Worm (Caenorhabditis elegans) whole organism, midembryonic: ENCODE data around the gene F41G3.10.

ENCODE experiments used
- T22C8.4 ChIP-seq: fragments of 200-800 bp; sonication (Bioruptor generic); IDR thresholded peaks from 2 replicates; pipeline ENCODE4 v1.3.6; 2022; ENCODE audit warnings: missing genetic modification characterization, missing compliant biosample characterization
- flt-1 ChIP-seq: fragments of 200-800 bp; sonication (Bioruptor generic); IDR thresholded peaks from 2 replicates; pipeline ENCODE4 v1.3.6; 2022; ENCODE audit warnings: missing genetic modification characterization, missing compliant biosample characterization
- med-1 ChIP-seq: sonication (generic microtip); optimal IDR thresholded peaks from 2 replicates; lab custom pipeline; 2017; ENCODE audit warnings: missing genetic modification characterization, mild to moderate bottlenecking, missing compliant biosample characterization, antibody characterized with exemption, missing genetic modification reagents; ENCODE audit not compliant: insufficient read depth
- tab-1 ChIP-seq: fragments of 200-800 bp; sonication (Bioruptor generic); IDR thresholded peaks from 2 replicates; pipeline ENCODE4 v1.3.6; 2022; ENCODE audit warnings: missing genetic modification characterization, missing compliant biosample characterization
- ztf-23 ChIP-seq: fragments of 200-800 bp; sonication (Bioruptor generic); IDR thresholded peaks from 2 replicates; pipeline ENCODE4 v1.3.6; 2022; ENCODE audit warnings: missing genetic modification reagents, missing genetic modification characterization, missing compliant biosample characterization
- ztf-29 ChIP-seq: fragments of 200-800 bp; sonication (Bioruptor generic); IDR thresholded peaks from 2 replicates; pipeline ENCODE4 v1.3.6; 2022; ENCODE audit warnings: missing genetic modification reagents, missing genetic modification characterization, missing compliant biosample characterization

ce11 chrII:6710596-6710995 is 38.7 kb downstream of the F41G3.10 start:
- TF ChIP-seq ztf-23 (GFP tag; lab: Robert Waterston, UW): no peak; the same call in 1 of the 2 replicates
- TF ChIP-seq T22C8.4 (GFP tag; lab: Robert Waterston, UW): no peak
- TF ChIP-seq tab-1 (GFP tag; lab: Robert Waterston, UW): no peak
- TF ChIP-seq med-1 (GFP tag; lab: Kevin White, UChicago): no peak
- TF ChIP-seq flt-1: no peak
- TF ChIP-seq ztf-29 (GFP tag; lab: Robert Waterston, UW): no peak
